Fruit fly (Drosophila melanogaster) whole organism, embryonic: Measurements from ENCODE around the gene Acp36DE.

Source experiments
- Adf1 ChIP-seq: fragments of 200-800 bp; sonication (Bioruptor generic); IDR thresholded peaks from 2 replicates; pipeline ENCODE4 v1.3.6; 2022; ENCODE audit warnings: missing biosample characterization, missing genetic modification characterization
- Atf3 ChIP-seq: fragments of 200-800 bp; sonication (Bioruptor generic); optimal IDR thresholded peaks from 3 replicates; lab custom pipeline; 2016; ENCODE audit warnings: missing biosample characterization, missing genetic modification characterization
- Bgb ChIP-seq: fragments of 200-800 bp; sonication (Bioruptor generic); IDR thresholded peaks from 2 replicates; pipeline ENCODE4 v1.3.6; 2022; ENCODE audit warnings: missing biosample characterization, missing genetic modification characterization; ENCODE audit not compliant: partially characterized antibody
- CG10267 ChIP-seq: fragments of 200-800 bp; sonication (Bioruptor generic); optimal IDR thresholded peaks from 2 replicates; lab custom pipeline; 2018; ENCODE audit warnings: missing biosample characterization, mild to moderate bottlenecking, missing genetic modification characterization, moderate library complexity
- CG10654 ChIP-seq: fragments of 200-800 bp; sonication (Bioruptor generic); optimal IDR thresholded peaks from 2 replicates; lab custom pipeline; 2016; ENCODE audit warnings: missing biosample characterization, missing genetic modification characterization
- CG12155 ChIP-seq: fragments of 200-800 bp; sonication (Bioruptor generic); optimal IDR thresholded peaks from 3 replicates; lab custom pipeline; 2016; ENCODE audit warnings: missing biosample characterization, missing genetic modification characterization
- CG13424 ChIP-seq: fragments of 200-800 bp; sonication (Bioruptor generic); optimal IDR thresholded peaks from 2 replicates; lab custom pipeline; 2019; ENCODE audit warnings: missing biosample characterization, mild to moderate bottlenecking, missing genetic modification characterization, moderate library complexity
- CG13624 ChIP-seq: fragments of 200-800 bp; sonication (Bioruptor generic); optimal IDR thresholded peaks from 2 replicates; lab custom pipeline; 2016; ENCODE audit warnings: missing biosample characterization, missing genetic modification characterization
- CG14050 ChIP-seq: fragments of 200-800 bp; sonication (Bioruptor generic); IDR thresholded peaks from 3 replicates; pipeline ENCODE4 v1.3.6; 2022; ENCODE audit warnings: missing biosample characterization, missing genetic modification characterization
- CG14710 ChIP-seq: fragments of 200-800 bp; sonication (Bioruptor generic); optimal IDR thresholded peaks from 3 replicates; lab custom pipeline; 2019; ENCODE audit warnings: missing biosample characterization, mild to moderate bottlenecking, missing genetic modification characterization, moderate library complexity
- CG15479 ChIP-seq: fragments of 200-800 bp; sonication (Bioruptor generic); optimal IDR thresholded peaks from 3 replicates; lab custom pipeline; 2019; ENCODE audit warnings: missing biosample characterization, mild to moderate bottlenecking, missing genetic modification characterization, moderate library complexity
- CG16779 ChIP-seq: fragments of 200-800 bp; sonication (Bioruptor generic); IDR thresholded peaks from 2 replicates; pipeline ENCODE4 v1.3.6; 2022; ENCODE audit warnings: missing biosample characterization, missing genetic modification characterization
- CG17568 ChIP-seq: fragments of 200-800 bp; sonication (Bioruptor generic); optimal IDR thresholded peaks from 2 replicates; lab custom pipeline; 2018; ENCODE audit warnings: missing biosample characterization, mild to moderate bottlenecking, missing genetic modification characterization, moderate library complexity
- CG2120 ChIP-seq: fragments of 200-800 bp; sonication (Bioruptor generic); optimal IDR thresholded peaks from 3 replicates; lab custom pipeline; 2016; ENCODE audit warnings: missing biosample characterization, missing genetic modification characterization
- CG31441 ChIP-seq: fragments of 200-800 bp; sonication (Bioruptor generic); IDR thresholded peaks from 2 replicates; pipeline ENCODE4 v1.3.6; 2022; ENCODE audit warnings: missing biosample characterization, missing genetic modification characterization
- CG34422 ChIP-seq: fragments of 200-800 bp; sonication (Bioruptor generic); IDR thresholded peaks from 3 replicates; pipeline ENCODE4 v1.3.6; 2022; ENCODE audit warnings: missing biosample characterization, missing genetic modification characterization
- CG3995 ChIP-seq: fragments of 200-800 bp; sonication (Bioruptor generic); optimal IDR thresholded peaks from 3 replicates; lab custom pipeline; 2016; ENCODE audit warnings: missing biosample characterization, missing genetic modification characterization
- CG43689 ChIP-seq: fragments of 200-800 bp; sonication (Bioruptor generic); IDR thresholded peaks from 2 replicates; pipeline ENCODE4 v1.3.6; 2022; ENCODE audit warnings: missing biosample characterization, missing genetic modification characterization
- CG7372 ChIP-seq: fragments of 200-800 bp; sonication (Bioruptor generic); IDR thresholded peaks from 2 replicates; pipeline ENCODE4 v1.3.6; 2022; ENCODE audit warnings: missing biosample characterization, missing genetic modification characterization
- CG8924 ChIP-seq: fragments of 200-800 bp; optimal IDR thresholded peaks from 3 replicates; lab custom pipeline; 2019; ENCODE audit warnings: missing biosample characterization, mild to moderate bottlenecking, missing genetic modification characterization, moderate library complexity
- Drgx ChIP-seq: fragments of 200-800 bp; sonication (Bioruptor generic); IDR thresholded peaks from 2 replicates; pipeline ENCODE4 v1.3.6; 2022; ENCODE audit warnings: missing biosample characterization, missing genetic modification characterization
- Fer1 ChIP-seq: fragments of 200-800 bp; sonication (Bioruptor generic); optimal IDR thresholded peaks from 2 replicates; lab custom pipeline; 2017; ENCODE audit warnings: missing biosample characterization, mild to moderate bottlenecking, missing genetic modification characterization
- H2.0 ChIP-seq: fragments of 200-800 bp; sonication (Bioruptor generic); IDR thresholded peaks from 2 replicates; pipeline ENCODE4 v1.3.6; 2022; ENCODE audit warnings: missing biosample characterization, missing genetic modification characterization
- HLH3B ChIP-seq: fragments of 200-800 bp; sonication (Bioruptor generic); IDR thresholded peaks from 2 replicates; pipeline ENCODE4 v1.3.6; 2022; ENCODE audit warnings: missing biosample characterization, missing genetic modification characterization
- Lim3 ChIP-seq: fragments of 200-800 bp; sonication (Bioruptor generic); IDR thresholded peaks from 2 replicates; pipeline ENCODE4 v1.3.6; 2022; ENCODE audit warnings: missing biosample characterization, missing genetic modification characterization
- Nf-YB ChIP-seq: fragments of 200-800 bp; sonication (Bioruptor generic); optimal IDR thresholded peaks from 3 replicates; lab custom pipeline; 2019; ENCODE audit warnings: missing biosample characterization, mild to moderate bottlenecking, missing genetic modification characterization, moderate library complexity
- Stat92E ChIP-seq, 3 experiments: fragments of >200 bp in 2 of 3; fragments of 200-800 bp in 1 of 3; sonication (Bioruptor generic) in 1 of 3; optimal IDR thresholded peaks; 2 replicates each; lab custom pipeline; 2017 to 2019; ENCODE audit warnings: missing biosample characterization in 3 of 3, missing genetic modification characterization in 3 of 3, mild to moderate bottlenecking in 1 of 3, moderate library complexity in 1 of 3
- Xbp1 ChIP-seq: fragments of 200-800 bp; sonication (Bioruptor generic); optimal IDR thresholded peaks from 3 replicates; lab custom pipeline; 2016; ENCODE audit warnings: missing biosample characterization, mild to moderate bottlenecking, missing genetic modification characterization
- Xrp1 ChIP-seq: fragments of 200-800 bp; sonication (Bioruptor generic); IDR thresholded peaks from 2 replicates; pipeline ENCODE4 v1.3.6; 2022; ENCODE audit warnings: missing biosample characterization, missing genetic modification characterization
- ash1 ChIP-seq: fragments of 200-800 bp; sonication (Bioruptor generic); optimal IDR thresholded peaks from 2 replicates; lab custom pipeline; 2018; ENCODE audit warnings: missing biosample characterization, mild to moderate bottlenecking, missing genetic modification characterization
- bcd ChIP-seq: fragments of 200-800 bp; sonication (Bioruptor generic); optimal IDR thresholded peaks from 2 replicates; lab custom pipeline; 2017; ENCODE audit warnings: missing biosample characterization, mild to moderate bottlenecking, missing genetic modification characterization
- cg ChIP-seq: fragments of 200-800 bp; sonication (Bioruptor generic); optimal IDR thresholded peaks from 3 replicates; lab custom pipeline; 2019; ENCODE audit warnings: missing biosample characterization, mild to moderate bottlenecking, missing genetic modification characterization, moderate library complexity
- chinmo ChIP-seq: fragments of 200-800 bp; sonication (Bioruptor generic); IDR thresholded peaks from 4 replicates; pipeline ENCODE4 v1.3.6; 2022; ENCODE audit warnings: missing biosample characterization, missing genetic modification characterization; ENCODE audit not compliant: partially characterized antibody
- chm ChIP-seq: fragments of 200-800 bp; sonication (Bioruptor generic); IDR thresholded peaks from 2 replicates; pipeline ENCODE4 v1.3.6; 2022; ENCODE audit warnings: missing biosample characterization, missing genetic modification characterization
- cwo ChIP-seq: fragments of 200-800 bp; sonication (Bioruptor generic); optimal IDR thresholded peaks from 3 replicates; lab custom pipeline; 2017; ENCODE audit warnings: missing biosample characterization, missing genetic modification characterization, mild to moderate bottlenecking, moderate library complexity, missing genetic modification reagents
- da ChIP-seq: fragments of 200-800 bp; sonication (Bioruptor generic); optimal IDR thresholded peaks from 2 replicates; lab custom pipeline; 2016; ENCODE audit warnings: missing biosample characterization, missing genetic modification characterization
- dpn ChIP-seq, 2 experiments: fragments of 200-800 bp; sonication (Bioruptor generic); optimal IDR thresholded peaks; 3 replicates each; lab custom pipeline; 2016; ENCODE audit warnings: missing biosample characterization in 2 of 2, missing genetic modification characterization in 2 of 2
- esg ChIP-seq: fragments of 200-800 bp; sonication (Bioruptor generic); conservative IDR thresholded peaks from 2 replicates; pipeline ENCODE4 v1.3.6; 2022; ENCODE audit warnings: missing biosample characterization, missing genetic modification characterization
- eyg ChIP-seq: fragments of 200-800 bp; sonication (Bioruptor generic); optimal IDR thresholded peaks from 3 replicates; lab custom pipeline; 2016; ENCODE audit warnings: missing biosample characterization, missing genetic modification characterization
- fru ChIP-seq: fragments of >200 bp; optimal IDR thresholded peaks from 2 replicates; lab custom pipeline; 2017
- gcm ChIP-seq: fragments of 200-800 bp; sonication (Bioruptor generic); optimal IDR thresholded peaks from 2 replicates; lab custom pipeline; 2019; ENCODE audit warnings: missing biosample characterization, mild to moderate bottlenecking, missing genetic modification characterization, moderate library complexity
- lbe ChIP-seq: fragments of 200-800 bp; sonication (Bioruptor generic); optimal IDR thresholded peaks from 2 replicates; lab custom pipeline; 2016; ENCODE audit warnings: missing biosample characterization, mild to moderate bottlenecking, missing genetic modification characterization
- lmd ChIP-seq: fragments of 200-800 bp; sonication (Bioruptor generic); IDR thresholded peaks from 2 replicates; pipeline ENCODE4 v1.3.6; 2022; ENCODE audit warnings: missing biosample characterization, missing genetic modification characterization
- lov ChIP-seq, 2 experiments: fragments of 200-800 bp in 1 of 2; fragments of >200 bp in 1 of 2; sonication (Bioruptor generic) in 1 of 2; IDR thresholded peaks in 1 of 2; optimal IDR thresholded peaks in 1 of 2; 2 replicates in 1 of 2; 3 replicates in 1 of 2; pipeline versions ENCODE4 v1.3.6 to Lab custom; 2017 to 2022; ENCODE audit warnings: missing biosample characterization in 1 of 2, missing genetic modification characterization in 1 of 2
- mam ChIP-seq: fragments of 200-800 bp; sonication (Bioruptor generic); optimal IDR thresholded peaks from 3 replicates; lab custom pipeline; 2016; ENCODE audit warnings: missing biosample characterization, missing genetic modification characterization
- mirr ChIP-seq: fragments of 200-800 bp; sonication (Bioruptor generic); optimal IDR thresholded peaks from 3 replicates; lab custom pipeline; 2018; ENCODE audit warnings: missing biosample characterization, mild to moderate bottlenecking, missing genetic modification characterization
- schlank ChIP-seq: fragments of 200-800 bp; sonication (Bioruptor generic); optimal IDR thresholded peaks from 2 replicates; lab custom pipeline; 2018; ENCODE audit warnings: missing biosample characterization, mild to moderate bottlenecking, missing genetic modification characterization
- sd ChIP-seq: fragments of 200-800 bp; sonication (Bioruptor generic); optimal IDR thresholded peaks from 3 replicates; lab custom pipeline; 2018; ENCODE audit warnings: missing biosample characterization, mild to moderate bottlenecking, missing genetic modification characterization, moderate library complexity
- sna ChIP-seq: fragments of 200-800 bp; sonication (Bioruptor generic); IDR thresholded peaks from 2 replicates; pipeline ENCODE4 v1.3.6; 2022; ENCODE audit warnings: missing biosample characterization, missing genetic modification characterization; ENCODE audit not compliant: partially characterized antibody

The Acp36DE gene

dm6 chr2L:18313922-18314712 lies 44.7 kb downstream of the Acp36DE start (continued):
- TF ChIP-seq mirr (GFP tag; lab: Kevin White, UChicago): no peak
- TF ChIP-seq cg (GFP tag; lab: Kevin White, UChicago): peak; percentile 76
- TF ChIP-seq Xbp1 (GFP tag; lab: Kevin White, UChicago): no peak
- no peak for TF ChIP-seq CG15479 (GFP tag; lab: Kevin White, UChicago)
- peak; percentile 13 for TF ChIP-seq lbe (GFP tag; lab: Kevin White, UChicago)
- TF ChIP-seq CG3995 (GFP tag; lab: Kevin White, UChicago): no peak
- TF ChIP-seq CG10654 (GFP tag; lab: Kevin White, UChicago): no peak
- no peak for TF ChIP-seq Nf-YB (GFP tag; lab: Kevin White, UChicago)
- peak; percentile 89 for TF ChIP-seq Adf1 (GFP tag; lab: Robert Waterston, UW)
- no peak for TF ChIP-seq da (GFP tag; lab: Kevin White, UChicago)
- no peak for TF ChIP-seq cwo (GFP tag; lab: Kevin White, UChicago)
- TF ChIP-seq CG10267 (tag; lab: Kevin White, UChicago): no peak
- no peak for TF ChIP-seq CG2120
- TF ChIP-seq CG14710 (tag; lab: Kevin White, UChicago): no peak
- no peak for TF ChIP-seq CG16779
- peak; percentile 29 for TF ChIP-seq CG17568 (GFP tag; lab: Kevin White, UChicago)
- TF ChIP-seq CG13624 (GFP tag; lab: Kevin White, UChicago): no peak
- no peak for TF ChIP-seq lmd (GFP tag; lab: Robert Waterston, UW)
- no peak for TF ChIP-seq CG12155 (GFP tag; lab: Kevin White, UChicago)
- TF ChIP-seq CG34422 (GFP tag; lab: Robert Waterston, UW): no peak
- TF ChIP-seq chm (GFP tag; lab: Robert Waterston, UW): 0 out of 2 replicates have a peak, but pooled peaks have one; percentile 33
- TF ChIP-seq Stat92E (GFP tag; optimal IDR thresholded peaks at IDR 0.05; lab: Kevin White, UChicago): peak in 1 of 3 experiments; percentile 18
- no peak for TF ChIP-seq gcm (GFP tag; lab: Kevin White, UChicago)
- TF ChIP-seq bcd (GFP tag; lab: Kevin White, UChicago): no peak
- TF ChIP-seq Lim3 (GFP tag; lab: Robert Waterston, UW): no peak
- TF ChIP-seq HLH3B (GFP tag; lab: Robert Waterston, UW): no peak
- TF ChIP-seq eyg (GFP tag; lab: Kevin White, UChicago): no peak
- TF ChIP-seq chinmo: peak; percentile 91; the same call in 3 of the 4 replicates
- TF ChIP-seq CG8924 (tag; lab: Kevin White, UChicago): peak; percentile 2
- TF ChIP-seq Xrp1 (GFP tag; lab: Robert Waterston, UW): no peak
- TF ChIP-seq CG14050 (GFP tag; lab: Robert Waterston, UW): no peak
- TF ChIP-seq sd (tag; lab: Kevin White, UChicago): peak; percentile 14
- TF ChIP-seq mam: no peak
- no peak for TF ChIP-seq Bgb (GFP tag; lab: Robert Waterston, UW)
- no peak for TF ChIP-seq esg (GFP tag; lab: Robert Waterston, UW)
- TF ChIP-seq Fer1 (GFP tag; lab: Kevin White, UChicago): no peak
- no peak for TF ChIP-seq CG43689 (GFP tag; lab: Robert Waterston, UW)
- TF ChIP-seq dpn (GFP tag; optimal IDR thresholded peaks at IDR 0.05; lab: Kevin White, UChicago): no peak
- TF ChIP-seq Atf3 (GFP tag; lab: Kevin White, UChicago): no peak
- no peak for TF ChIP-seq lov (optimal IDR thresholded peaks at IDR 0.05; lab: Kevin White, UChicago)
- no peak for TF ChIP-seq lov (GFP tag; IDR thresholded peaks at IDR 0.05; lab: Robert Waterston, UW)
- TF ChIP-seq fru (lab: Kevin White, UChicago): no peak
- no peak for TF ChIP-seq CG31441 (GFP tag; lab: Robert Waterston, UW)
- TF ChIP-seq schlank: no peak
- TF ChIP-seq CG7372 (GFP tag; lab: Robert Waterston, UW): no peak
- no peak for TF ChIP-seq CG13424 (tag; lab: Kevin White, UChicago)
- no peak for TF ChIP-seq H2.0 (GFP tag; lab: Robert Waterston, UW)
- no peak for TF ChIP-seq Drgx (GFP tag; lab: Robert Waterston, UW)
- no peak for TF ChIP-seq ash1
- TF ChIP-seq sna (GFP tag; lab: Robert Waterston, UW): 0 out of 2 replicates have a peak, but pooled peaks have one; percentile 27
